Worm (Caenorhabditis elegans): Measurements from ENCODE around the gene F44E2.7.

The F44E2.7 gene

DNA sequence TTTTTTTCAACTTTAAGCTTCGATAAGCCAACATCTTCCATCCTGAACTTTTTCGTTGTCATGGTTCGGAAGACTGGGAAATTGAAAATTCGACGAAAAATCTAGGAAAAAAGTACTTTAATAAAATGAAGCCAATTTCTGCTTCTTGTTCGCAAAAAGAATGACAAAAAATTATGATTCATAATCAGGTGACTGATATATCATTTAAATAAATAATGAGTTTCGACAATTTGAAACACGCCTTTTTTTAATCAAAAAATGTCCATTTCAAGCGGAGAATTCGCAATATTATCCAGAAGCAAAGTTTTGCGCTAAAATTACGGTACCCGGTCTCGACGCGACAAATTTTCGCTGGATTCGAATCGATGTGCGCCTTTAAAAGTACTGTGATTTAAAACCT lies 3.2 kb downstream of the F44E2.7 start, which contains the start of gene F44E2.6:
TSS of gene F44E2.6 (minus strand) at position 101 of the 400 bp plus-strand sequence.
- TF ChIP-seq Y22D7AL.16 (tag; optimal IDR thresholded peaks at IDR 0.05) (no peak), F13H6.1 (tag; optimal IDR thresholded peaks at IDR 0.05) (no peak), nhr-232 (tag; optimal IDR thresholded peaks at IDR 0.05) (no peak), sox-4 (tag; optimal IDR thresholded peaks at IDR 0.05) (no peak), ceh-2 (tag; optimal IDR thresholded peaks at IDR 0.05) (no peak)

DNA sequence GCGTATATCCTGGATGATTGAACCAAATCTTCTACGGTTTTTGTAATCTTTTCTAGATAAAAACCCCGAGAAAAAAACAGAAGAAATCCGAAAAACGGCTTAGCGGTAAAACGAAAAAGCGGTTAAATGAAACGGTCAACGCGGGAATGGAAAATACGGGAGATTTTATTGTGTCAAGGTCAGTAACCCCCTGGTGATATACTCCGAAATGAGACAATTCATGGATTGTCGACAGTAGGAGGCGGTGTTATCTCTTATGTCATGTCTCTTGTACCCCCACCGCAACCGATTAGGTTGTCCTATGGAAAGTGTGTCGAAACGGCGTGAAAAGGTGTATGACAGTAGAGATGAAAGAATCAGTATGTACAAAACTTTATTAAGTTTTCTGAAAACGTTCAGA lies 4.1 kb downstream of the F44E2.7 start:
- TF ChIP-seq pqm-1 (tag; optimal IDR thresholded peaks at IDR 0.05) (no peak), pag-3 (tag; optimal IDR thresholded peaks at IDR 0.05; ENCODE audit: borderline replicate concordance) (no peak), sox-2 (GFP tag; IDR thresholded peaks at IDR 0.05) (no peak), ceh-45 (GFP tag; IDR thresholded peaks at IDR 0.05) (no peak), ceh-14 (tag; optimal IDR thresholded peaks at IDR 0.05) (no peak), zip-5 (tag; optimal IDR thresholded peaks at IDR 0.05) (no peak), fkh-10 (GFP tag; optimal IDR thresholded peaks at IDR 0.05) (no peak), hlh-13 (GFP tag; optimal IDR thresholded peaks at IDR 0.05) (no peak), odd-2 (tag; optimal IDR thresholded peaks at IDR 0.05) (no peak), ceh-18 (tag; optimal IDR thresholded peaks at IDR 0.05) (no peak)

DNA sequence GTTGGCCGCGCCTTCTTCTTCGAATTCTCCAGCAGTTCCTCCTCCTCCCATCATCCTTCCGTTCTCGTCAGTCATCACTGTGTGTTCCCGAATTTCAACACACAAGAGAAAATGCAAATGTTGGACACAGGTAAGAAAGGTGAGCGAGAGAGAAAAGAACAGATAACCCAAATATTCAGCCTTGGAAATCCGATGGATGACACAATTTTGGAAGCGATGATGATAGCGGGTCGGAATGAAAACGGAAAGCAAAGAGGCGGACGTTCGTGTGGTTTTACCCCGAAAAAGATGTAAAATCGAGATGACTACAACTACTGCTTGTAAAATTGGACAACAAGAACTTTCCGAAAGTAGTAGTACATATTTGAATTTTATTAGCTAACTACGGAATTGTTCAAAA lies 8.5 kb downstream of the F44E2.7 start:
- TF ChIP-seq ceh-30 (tag; optimal IDR thresholded peaks at IDR 0.05) (no peak), rnt-1 (tag; optimal IDR thresholded peaks at IDR 0.05) (peak; percentile 39)

DNA sequence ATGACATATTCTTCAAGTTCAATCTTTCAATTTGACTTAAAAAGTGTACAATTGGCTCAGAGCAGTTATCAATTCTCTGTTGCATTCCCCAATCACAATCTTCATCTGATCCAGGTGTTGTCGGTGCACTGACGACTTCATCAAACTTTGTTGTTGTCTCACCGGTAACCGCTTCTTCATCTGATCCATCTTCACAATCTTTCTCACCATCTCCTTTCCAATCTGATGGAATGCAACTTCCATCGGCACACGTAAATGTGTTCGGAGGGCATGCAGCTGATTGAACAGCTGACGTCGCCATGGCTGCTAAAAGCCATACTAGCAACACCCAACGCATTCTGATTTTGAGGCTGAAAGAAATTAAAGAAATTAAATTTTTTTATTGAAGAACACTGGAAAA lies 10.2 kb downstream of the F44E2.7 start, which contains the start of gene F44E2.4:
TSS of gene F44E2.4 (minus strand) at position 350 of the 400 bp plus-strand sequence.
- TF ChIP-seq rnt-1 (tag; optimal IDR thresholded peaks at IDR 0.05) (peak; percentile 1), gmeb-2 (tag; optimal IDR thresholded peaks at IDR 0.05) (no peak)

DNA sequence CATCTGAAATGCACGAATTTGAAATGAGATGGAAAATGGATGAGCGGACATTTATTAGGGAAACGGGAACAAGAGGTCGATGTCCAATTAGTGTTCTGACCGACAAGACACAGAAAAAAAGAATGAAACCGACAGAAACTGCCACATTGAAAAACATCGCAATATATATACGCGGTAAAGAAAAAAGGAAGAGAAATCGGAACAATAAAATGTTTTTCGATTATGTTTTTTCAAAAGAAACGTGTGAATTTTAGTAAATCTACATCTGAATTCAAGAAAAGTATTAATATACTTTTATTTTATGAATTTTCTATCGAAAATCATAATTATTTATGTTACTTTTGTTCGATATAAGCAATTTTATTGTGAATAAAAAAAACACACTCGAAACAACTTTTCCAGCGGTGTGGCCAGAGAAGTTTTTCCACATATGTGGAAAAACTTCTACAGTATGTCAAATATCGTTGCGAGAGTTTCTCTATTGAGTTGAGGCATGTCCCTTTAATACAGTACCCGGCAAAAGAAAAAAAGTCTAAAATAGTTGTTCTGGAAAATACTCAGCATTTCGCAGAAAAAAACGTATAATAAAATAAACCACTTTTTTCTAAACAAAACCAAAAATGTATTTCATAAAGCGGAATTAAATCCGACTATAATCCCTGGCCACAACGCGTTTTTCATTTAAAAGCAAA lies 17.1 kb downstream of the F44E2.7 start, which contains the start of gene F44E2.10:
TSS of gene F44E2.10 (minus strand) at position 51 of the 692 bp plus-strand sequence.
- TF ChIP-seq pros-1 (tag; optimal IDR thresholded peaks at IDR 0.05) (no peak), pag-3 (tag; optimal IDR thresholded peaks at IDR 0.05; ENCODE audit: borderline replicate concordance) (no peak), dmd-4 (tag; optimal IDR thresholded peaks at IDR 0.05; ENCODE audit: borderline replicate concordance) (no peak), ceh-14 (tag; optimal IDR thresholded peaks at IDR 0.05) (no peak), K02D7.2 (tag; optimal IDR thresholded peaks at IDR 0.05) (no peak), elt-4 (tag; optimal IDR thresholded peaks at IDR 0.05) (no peak), ceh-18 (tag; optimal IDR thresholded peaks at IDR 0.05) (no peak), ref-2 (tag; optimal IDR thresholded peaks at IDR 0.05) (no peak), mec-3 (tag; optimal IDR thresholded peaks at IDR 0.05; ENCODE audit: borderline replicate concordance) (no peak), ceh-19 (GFP tag; optimal IDR thresholded peaks at IDR 0.05) (no peak), odd-2 (tag; optimal IDR thresholded peaks at IDR 0.05) (no peak), dve-1 (tag; optimal IDR thresholded peaks at IDR 0.05) (no peak), pha-4 (tag; optimal IDR thresholded peaks at IDR 0.05) (no peak), rnt-1 (tag; optimal IDR thresholded peaks at IDR 0.05) (no peak), npax-4 (tag; optimal IDR thresholded peaks at IDR 0.05) (no peak), fkh-10 (GFP tag; optimal IDR thresholded peaks at IDR 0.05) (no peak), pqm-1 (tag; optimal IDR thresholded peaks at IDR 0.05) (no peak), unc-55 (GFP tag; optimal IDR thresholded peaks at IDR 0.05) (no peak), ceh-6 (GFP tag; optimal IDR thresholded peaks at IDR 0.05) (no peak), unc-86 (tag; optimal IDR thresholded peaks at IDR 0.05) (no peak)

ce11 chrIII:8829245-8829644 lies 19.0 kb downstream of the F44E2.7 start, which contains the start of gene F44E2.3:
F44E2.3 (minus strand) TSS chrIII:8829305.
- TF ChIP-seq ceh-2 (tag; optimal IDR thresholded peaks at IDR 0.05) (peak; percentile 5), sdc-2 (tag; optimal IDR thresholded peaks at IDR 0.05) (no peak), ztf-16 (tag; optimal IDR thresholded peaks at IDR 0.05) (no peak), tbx-2 (tag; optimal IDR thresholded peaks at IDR 0.05) (peak; percentile 31), ceh-31 (tag; optimal IDR thresholded peaks at IDR 0.05) (peak; percentile 57), C08G9.2 (tag; optimal IDR thresholded peaks at IDR 0.05) (peak; percentile 65), ets-4 (tag; optimal IDR thresholded peaks at IDR 0.05) (peak; percentile 25), unc-42 (tag; optimal IDR thresholded peaks at IDR 0.05) (peak; percentile 88)
